Worm (Caenorhabditis elegans) whole organism, young adult: ENCODE measurements around the gene H19J13.2.
"Not testable (repeated sequence)": the region's sequence is repeated elsewhere in the genome, so short reads cannot be mapped to it uniquely, and the experiment has no call there.

ENCODE experiments used
- F57C9.4 ChIP-seq: sonication (generic microtip); optimal IDR thresholded peaks from 2 replicates; lab custom pipeline; 2017; ENCODE audit warnings: mild to moderate bottlenecking, missing genetic modification characterization, missing compliant biosample characterization
- aptf-3 ChIP-seq: fragments of 200-800 bp; sonication (Bioruptor generic); IDR thresholded peaks from 2 replicates; pipeline ENCODE4 v1.3.6; 2022; ENCODE audit warnings: missing genetic modification characterization, missing compliant biosample characterization
- ceh-91 ChIP-seq: fragments of 200-800 bp; sonication (Bioruptor generic); IDR thresholded peaks from 2 replicates; pipeline ENCODE4 v1.3.6; 2022; ENCODE audit warnings: missing genetic modification reagents, missing genetic modification characterization, missing compliant biosample characterization
- dox-1 ChIP-seq: fragments of 200-800 bp; sonication (Bioruptor generic); IDR thresholded peaks from 2 replicates; pipeline ENCODE4 v1.3.6; 2022; ENCODE audit warnings: missing genetic modification reagents, missing genetic modification characterization, missing compliant biosample characterization
- dpl-1 ChIP-seq: fragments of 150-350 bp; optimal IDR thresholded peaks from 2 replicates; lab custom pipeline; 2014; ENCODE audit warnings: missing biosample characterization, missing genetic modification reagents, missing genetic modification characterization
- egrh-3 ChIP-seq: fragments of 200-800 bp; sonication (Bioruptor generic); IDR thresholded peaks from 2 replicates; pipeline ENCODE4 v1.3.6; 2022; ENCODE audit warnings: missing genetic modification reagents, missing genetic modification characterization, missing compliant biosample characterization
- nhr-120 ChIP-seq: fragments of 200-800 bp; sonication (Bioruptor generic); IDR thresholded peaks from 2 replicates; pipeline ENCODE4 v1.3.6; 2022; ENCODE audit warnings: missing genetic modification characterization, missing compliant biosample characterization
- pha-4 ChIP-seq: fragments of 150-350 bp; sonication (generic microtip); optimal IDR thresholded peaks from 2 replicates; lab custom pipeline; 2014; ENCODE audit warnings: missing biosample characterization, missing genetic modification reagents, missing genetic modification characterization
- unc-62 ChIP-seq: fragments of 150-350 bp; optimal IDR thresholded peaks from 2 replicates; lab custom pipeline; 2014; ENCODE audit warnings: missing biosample characterization, missing genetic modification reagents, missing genetic modification characterization
- ztf-26 ChIP-seq: sonication (generic microtip); optimal IDR thresholded peaks from 2 replicates; lab custom pipeline; 2017; ENCODE audit warnings: missing genetic modification characterization, missing compliant biosample characterization

DNA sequence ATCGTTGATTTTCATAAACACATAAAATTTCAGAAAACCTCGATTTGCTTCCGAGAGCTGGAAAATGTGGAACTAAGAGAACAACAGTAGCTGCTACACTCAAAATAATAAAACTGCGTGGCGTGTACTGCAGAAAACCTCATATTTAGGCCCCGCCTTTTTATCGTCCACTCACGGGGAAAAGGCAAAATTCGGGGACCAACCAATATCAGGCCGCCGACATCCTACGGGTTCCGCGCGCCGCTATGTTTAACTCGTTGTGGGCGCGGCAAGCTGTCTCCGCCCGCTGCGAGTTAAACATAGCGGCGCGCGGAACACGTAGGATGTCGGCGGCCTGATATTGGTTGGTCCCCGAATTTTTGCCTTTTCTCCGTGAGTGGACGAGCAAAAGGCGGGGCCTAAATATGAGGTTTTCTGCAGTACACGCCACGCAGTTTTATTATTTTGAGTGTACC is 34.3 kb upstream of the H19J13.2 start, which contains the start of gene F17A2.16:
- TF ChIP-seq unc-62; F57C9.4 (tag; lab: Kevin White, UChicago); dpl-1 (GFP tag; lab: Kevin White, UChicago); aptf-3; egrh-3 (GFP tag; lab: Robert Waterston, UW); ceh-91 (GFP tag; lab: Robert Waterston, UW); pha-4 (tag; lab: Kevin White, UChicago); nhr-120 (GFP tag; lab: Robert Waterston, UW); dox-1 (GFP tag; lab: Robert Waterston, UW); ztf-26 (tag; lab: Kevin White, UChicago): not testable (repeated sequence)
